Fruit fly (Drosophila melanogaster) whole organism, embryonic: Measurements from ENCODE around the gene SecCl.

Experiments used
- CG9817 ChIP-seq: fragments of 200-800 bp; sonication (Bioruptor generic); optimal IDR thresholded peaks from 2 replicates; lab custom pipeline; 2018; ENCODE audit warnings: missing biosample characterization, mild to moderate bottlenecking, missing genetic modification characterization, moderate library complexity
- Nf-YB ChIP-seq: fragments of 200-800 bp; sonication (Bioruptor generic); optimal IDR thresholded peaks from 3 replicates; lab custom pipeline; 2019; ENCODE audit warnings: missing biosample characterization, mild to moderate bottlenecking, missing genetic modification characterization, moderate library complexity
- Pdp1 ChIP-seq, 2 experiments: fragments of 200-800 bp; sonication (Bioruptor generic); optimal IDR thresholded peaks; 3 replicates each; lab custom pipeline; 2016; ENCODE audit warnings: missing biosample characterization in 2 of 2, missing genetic modification characterization in 2 of 2, mild to moderate bottlenecking in 1 of 2, moderate library complexity in 1 of 2
- crol ChIP-seq: fragments of 200-800 bp; sonication (Bioruptor generic); IDR thresholded peaks from 2 replicates; pipeline ENCODE4 v1.3.6; 2022; ENCODE audit warnings: missing biosample characterization, missing genetic modification characterization
- ems ChIP-seq: fragments of 200-800 bp; sonication (Bioruptor generic); optimal IDR thresholded peaks from 3 replicates; lab custom pipeline; 2016; ENCODE audit warnings: missing biosample characterization, missing genetic modification characterization
- lab ChIP-seq: fragments of 200-800 bp; sonication (Bioruptor generic); optimal IDR thresholded peaks from 3 replicates; lab custom pipeline; 2017; ENCODE audit warnings: missing biosample characterization, missing genetic modification characterization, mild to moderate bottlenecking, moderate library complexity, missing genetic modification reagents
- peb ChIP-seq: fragments of 200-800 bp; sonication (Bioruptor generic); IDR thresholded peaks from 2 replicates; pipeline ENCODE4 v1.3.6; 2022; ENCODE audit warnings: missing biosample characterization, missing genetic modification characterization
- toy ChIP-seq: fragments of 200-800 bp; sonication (Bioruptor generic); IDR thresholded peaks from 2 replicates; pipeline ENCODE4 v1.3.6; 2022; ENCODE audit warnings: missing biosample characterization, missing genetic modification characterization

- no peak for TF ChIP-seq peb (GFP tag; lab: Robert Waterston, UW)
- TF ChIP-seq Pdp1 (GFP tag; optimal IDR thresholded peaks at IDR 0.05; lab: Kevin White, UChicago): no peak
- TF ChIP-seq ems (GFP tag; lab: Kevin White, UChicago): no peak
- no peak for TF ChIP-seq crol (GFP tag; lab: Robert Waterston, UW)
- TF ChIP-seq lab (GFP tag; lab: Kevin White, UChicago): no peak
- TF ChIP-seq Nf-YB (GFP tag; lab: Kevin White, UChicago): no peak
- no peak for TF ChIP-seq CG9817
- TF ChIP-seq toy (GFP tag; lab: Robert Waterston, UW): no peak
Measured at dm6 chr3L:17506830-17507229, 36.9 kb downstream of the SecCl start.
